Fruit fly (Drosophila melanogaster) whole organism, embryonic: ENCODE measurements around the gene aop.
A peak's percentile ranks its signal among the peaks of the same experiment; 100 is the strongest.

Source experiments
- Antp ChIP-seq: fragments of 200-800 bp; sonication (Bioruptor generic); optimal IDR thresholded peaks from 3 replicates; lab custom pipeline; 2016; ENCODE audit warnings: missing biosample characterization, missing genetic modification characterization
- Bteb2 ChIP-seq: fragments of 200-800 bp; sonication (Bioruptor generic); optimal IDR thresholded peaks from 2 replicates; lab custom pipeline; 2016; ENCODE audit warnings: missing biosample characterization, missing genetic modification characterization
- CG10979 ChIP-seq: fragments of 200-800 bp; sonication (Bioruptor generic); optimal IDR thresholded peaks from 2 replicates; lab custom pipeline; 2018; ENCODE audit warnings: missing biosample characterization, mild to moderate bottlenecking, missing genetic modification characterization, moderate library complexity
- CG12391 ChIP-seq: fragments of 200-800 bp; sonication (Bioruptor generic); optimal IDR thresholded peaks from 3 replicates; lab custom pipeline; 2018; ENCODE audit warnings: missing biosample characterization, mild to moderate bottlenecking, missing genetic modification characterization, moderate library complexity
- CG13624 ChIP-seq: fragments of 200-800 bp; sonication (Bioruptor generic); optimal IDR thresholded peaks from 2 replicates; lab custom pipeline; 2016; ENCODE audit warnings: missing biosample characterization, missing genetic modification characterization
- CG18476 ChIP-seq: fragments of 200-800 bp; sonication (Bioruptor generic); optimal IDR thresholded peaks from 2 replicates; lab custom pipeline; 2016; ENCODE audit warnings: missing biosample characterization, mild to moderate bottlenecking, missing genetic modification characterization
- CG18619 ChIP-seq: fragments of 200-800 bp; sonication (Bioruptor generic); optimal IDR thresholded peaks from 3 replicates; lab custom pipeline; 2017; ENCODE audit warnings: missing biosample characterization, mild to moderate bottlenecking, missing genetic modification characterization
- CG2120 ChIP-seq: fragments of 200-800 bp; sonication (Bioruptor generic); optimal IDR thresholded peaks from 3 replicates; lab custom pipeline; 2016; ENCODE audit warnings: missing biosample characterization, missing genetic modification characterization
- CG30020 ChIP-seq: fragments of 200-800 bp; optimal IDR thresholded peaks from 2 replicates; lab custom pipeline; 2019; ENCODE audit warnings: missing biosample characterization, mild to moderate bottlenecking, missing genetic modification characterization, moderate library complexity
- CG34224 ChIP-seq: fragments of 200-800 bp; sonication (Bioruptor generic); IDR thresholded peaks from 3 replicates; pipeline ENCODE4 v1.3.6; 2022; ENCODE audit warnings: missing biosample characterization, missing genetic modification characterization; ENCODE audit not compliant: partially characterized antibody
- CG43689 ChIP-seq: fragments of 200-800 bp; sonication (Bioruptor generic); IDR thresholded peaks from 2 replicates; pipeline ENCODE4 v1.3.6; 2022; ENCODE audit warnings: missing biosample characterization, missing genetic modification characterization
- CG5180 ChIP-seq: fragments of 200-800 bp; sonication (Bioruptor generic); optimal IDR thresholded peaks from 3 replicates; lab custom pipeline; 2017; ENCODE audit warnings: missing biosample characterization, missing genetic modification characterization, mild to moderate bottlenecking, moderate library complexity, missing genetic modification reagents
- CG6272 ChIP-seq: fragments of 200-800 bp; sonication (Bioruptor generic); IDR thresholded peaks from 2 replicates; pipeline ENCODE4 v1.3.6; 2022; ENCODE audit warnings: missing biosample characterization, missing genetic modification characterization
- CG6813 ChIP-seq: fragments of 200-800 bp; sonication (Bioruptor generic); optimal IDR thresholded peaks from 2 replicates; lab custom pipeline; 2017; ENCODE audit warnings: missing biosample characterization, missing genetic modification characterization, mild to moderate bottlenecking, moderate library complexity, missing genetic modification reagents
- CG7963 ChIP-seq: fragments of 200-800 bp; sonication (Bioruptor generic); IDR thresholded peaks from 3 replicates; pipeline ENCODE4 v1.3.6; 2022; ENCODE audit warnings: missing biosample characterization, missing genetic modification characterization; ENCODE audit not compliant: partially characterized antibody
- CG8359 ChIP-seq: fragments of 200-800 bp; sonication (Bioruptor generic); optimal IDR thresholded peaks from 2 replicates; lab custom pipeline; 2017; ENCODE audit warnings: missing biosample characterization, mild to moderate bottlenecking, missing genetic modification characterization, borderline replicate concordance
- CG8944 ChIP-seq: fragments of 200-800 bp; sonication (Bioruptor generic); optimal IDR thresholded peaks from 3 replicates; lab custom pipeline; 2016; ENCODE audit warnings: missing biosample characterization, missing genetic modification characterization
- H15 ChIP-seq: fragments of 200-800 bp; sonication (Bioruptor generic); IDR thresholded peaks from 3 replicates; pipeline ENCODE4 v1.3.6; 2022; ENCODE audit warnings: missing biosample characterization, missing genetic modification characterization
- H2.0 ChIP-seq: fragments of 200-800 bp; sonication (Bioruptor generic); IDR thresholded peaks from 2 replicates; pipeline ENCODE4 v1.3.6; 2022; ENCODE audit warnings: missing biosample characterization, missing genetic modification characterization
- HmgZ ChIP-seq: fragments of 200-800 bp; sonication (Bioruptor generic); optimal IDR thresholded peaks from 2 replicates; lab custom pipeline; 2018; ENCODE audit warnings: missing biosample characterization, mild to moderate bottlenecking, missing genetic modification characterization
- Hr3 ChIP-seq: fragments of 200-800 bp; sonication (Bioruptor generic); optimal IDR thresholded peaks from 3 replicates; lab custom pipeline; 2016; ENCODE audit warnings: missing biosample characterization, missing genetic modification characterization
- Mes4 ChIP-seq: fragments of 200-800 bp; sonication (Bioruptor generic); optimal IDR thresholded peaks from 2 replicates; lab custom pipeline; 2016; ENCODE audit warnings: missing biosample characterization, missing genetic modification characterization
- NC2α ChIP-seq: fragments of 200-800 bp; sonication (Bioruptor generic); optimal IDR thresholded peaks from 2 replicates; lab custom pipeline; 2016; ENCODE audit warnings: missing biosample characterization, missing genetic modification characterization
- Nf-YA ChIP-seq: fragments of 200-800 bp; sonication (Bioruptor generic); IDR thresholded peaks from 2 replicates; pipeline ENCODE4 v1.3.6; 2022; ENCODE audit warnings: missing biosample characterization, missing genetic modification characterization
- NfI ChIP-seq: fragments of 200-800 bp; sonication (Bioruptor generic); optimal IDR thresholded peaks from 3 replicates; lab custom pipeline; 2018; ENCODE audit warnings: missing biosample characterization, mild to moderate bottlenecking, missing genetic modification characterization, moderate library complexity
- Sry-δ ChIP-seq: fragments of 200-800 bp; sonication (Bioruptor generic); optimal IDR thresholded peaks from 2 replicates; lab custom pipeline; 2016; ENCODE audit warnings: missing biosample characterization, missing genetic modification characterization
- Tbp ChIP-seq: fragments of >200 bp; optimal IDR thresholded peaks from 2 replicates; lab custom pipeline; 2018; ENCODE audit warnings: missing biosample characterization, missing genetic modification characterization
- aop ChIP-seq: fragments of 200-800 bp; sonication (Bioruptor generic); IDR thresholded peaks from 2 replicates; pipeline ENCODE4 v1.3.6; 2022; ENCODE audit warnings: missing biosample characterization, missing genetic modification characterization
- bbx ChIP-seq: fragments of 200-800 bp; sonication (Bioruptor generic); IDR thresholded peaks from 2 replicates; pipeline ENCODE4 v1.3.6; 2022; ENCODE audit warnings: missing biosample characterization, missing genetic modification characterization; ENCODE audit not compliant: partially characterized antibody
- chm ChIP-seq: fragments of 200-800 bp; sonication (Bioruptor generic); IDR thresholded peaks from 2 replicates; pipeline ENCODE4 v1.3.6; 2022; ENCODE audit warnings: missing biosample characterization, missing genetic modification characterization
- croc ChIP-seq: fragments of 200-800 bp; sonication (Bioruptor generic); conservative IDR thresholded peaks from 3 replicates; pipeline ENCODE4 v1.3.6; 2022; ENCODE audit warnings: missing biosample characterization, missing genetic modification characterization
- danr ChIP-seq: fragments of 200-800 bp; sonication (Bioruptor generic); IDR thresholded peaks from 2 replicates; pipeline ENCODE4 v1.3.6; 2022; ENCODE audit warnings: missing biosample characterization, missing genetic modification characterization
- dimm ChIP-seq: fragments of 200-800 bp; sonication (Bioruptor generic); IDR thresholded peaks from 2 replicates; pipeline ENCODE4 v1.3.6; 2022; ENCODE audit warnings: missing biosample characterization, missing genetic modification characterization
- dmrt11E ChIP-seq: fragments of 200-800 bp; sonication (Bioruptor generic); optimal IDR thresholded peaks from 3 replicates; lab custom pipeline; 2018; ENCODE audit warnings: missing biosample characterization, mild to moderate bottlenecking, missing genetic modification characterization, moderate library complexity
- emc ChIP-seq: fragments of 200-800 bp; sonication (Bioruptor generic); optimal IDR thresholded peaks from 2 replicates; lab custom pipeline; 2016; ENCODE audit warnings: missing biosample characterization, missing genetic modification characterization
- ems ChIP-seq: fragments of 200-800 bp; sonication (Bioruptor generic); optimal IDR thresholded peaks from 3 replicates; lab custom pipeline; 2016; ENCODE audit warnings: missing biosample characterization, missing genetic modification characterization
- kah ChIP-seq: fragments of 200-800 bp; sonication (Bioruptor generic); optimal IDR thresholded peaks from 2 replicates; lab custom pipeline; 2018; ENCODE audit warnings: missing biosample characterization, mild to moderate bottlenecking, missing genetic modification characterization
- ken ChIP-seq: fragments of 200-800 bp; sonication (Bioruptor generic); IDR thresholded peaks from 3 replicates; pipeline ENCODE4 v1.3.6; 2022; ENCODE audit warnings: missing biosample characterization, missing genetic modification characterization
- lola ChIP-seq, 3 experiments: fragments of >200 bp in 2 of 3; fragments of 200-800 bp in 1 of 3; sonication (Bioruptor generic) in 1 of 3; optimal IDR thresholded peaks; 2 replicates each; lab custom pipeline; 2017 to 2019; ENCODE audit warnings: missing biosample characterization in 3 of 3, missing genetic modification characterization in 3 of 3, mild to moderate bottlenecking in 1 of 3, moderate library complexity in 1 of 3
- pho ChIP-seq: fragments of 200-800 bp; sonication (Bioruptor generic); optimal IDR thresholded peaks from 2 replicates; lab custom pipeline; 2016; ENCODE audit warnings: missing biosample characterization, missing genetic modification characterization
- pum ChIP-seq: fragments of 200-800 bp; sonication (Bioruptor generic); optimal IDR thresholded peaks from 2 replicates; lab custom pipeline; 2016; ENCODE audit warnings: missing biosample characterization, missing genetic modification characterization
- ranshi ChIP-seq: fragments of 200-800 bp; sonication (Bioruptor generic); IDR thresholded peaks from 2 replicates; pipeline ENCODE4 v1.3.6; 2022; ENCODE audit warnings: missing biosample characterization, missing genetic modification characterization
- sim ChIP-seq: fragments of 200-800 bp; sonication (Bioruptor generic); IDR thresholded peaks from 2 replicates; pipeline ENCODE4 v1.3.6; 2022; ENCODE audit warnings: missing biosample characterization, missing genetic modification characterization
- sima ChIP-seq: fragments of 200-800 bp; sonication (Bioruptor generic); optimal IDR thresholded peaks from 2 replicates; lab custom pipeline; 2016; ENCODE audit warnings: missing biosample characterization, missing genetic modification characterization
- sqz ChIP-seq: fragments of 200-800 bp; sonication (Bioruptor generic); optimal IDR thresholded peaks from 3 replicates; lab custom pipeline; 2018; ENCODE audit warnings: missing biosample characterization, mild to moderate bottlenecking, missing genetic modification characterization
- vvl ChIP-seq: fragments of 200-800 bp; sonication (Bioruptor generic); IDR thresholded peaks from 2 replicates; pipeline ENCODE4 v1.3.6; 2022; ENCODE audit warnings: missing biosample characterization, missing genetic modification characterization
- wek ChIP-seq: fragments of 200-800 bp; sonication (Bioruptor generic); optimal IDR thresholded peaks from 3 replicates; lab custom pipeline; 2018; ENCODE audit warnings: missing biosample characterization, mild to moderate bottlenecking, missing genetic modification characterization, moderate library complexity
- wor ChIP-seq: fragments of 200-800 bp; sonication (Bioruptor generic); IDR thresholded peaks from 2 replicates; pipeline ENCODE4 v1.3.6; 2022; ENCODE audit warnings: missing biosample characterization, missing genetic modification characterization
- z ChIP-seq: fragments of 200-800 bp; sonication (Bioruptor generic); IDR thresholded peaks from 3 replicates; pipeline ENCODE4 v1.3.6; 2022; ENCODE audit warnings: missing biosample characterization, missing genetic modification characterization

aop gene

dm6 chr2L:2182735-2183340, 4.3 kb upstream of the aop start (continued):
- TF ChIP-seq pho (GFP tag; lab: Kevin White, UChicago) (no peak), CG34224 (GFP tag; lab: Robert Waterston, UW) (no peak), aop (GFP tag; lab: Robert Waterston, UW) (peak; percentile 65), ems (GFP tag; lab: Kevin White, UChicago) (no peak), sim (peak; percentile 83), wek (GFP tag; lab: Kevin White, UChicago) (no peak), CG18619 (GFP tag; lab: Kevin White, UChicago) (peak; percentile 25), CG43689 (no peak), HmgZ (tag; lab: Kevin White, UChicago) (no peak), sima (GFP tag; lab: Kevin White, UChicago) (no peak), CG6272 (0 out of 2 replicates have a peak, but pooled peaks have one; percentile 34), CG12391 (tag; lab: Kevin White, UChicago) (peak; percentile 77), CG8944 (GFP tag; lab: Kevin White, UChicago) (peak; percentile 64), CG10979 (tag; lab: Kevin White, UChicago) (peak; percentile 88), Antp (GFP tag; lab: Kevin White, UChicago) (peak; percentile 66), CG8359 (GFP tag; lab: Kevin White, UChicago) (peak; percentile 74), wor (GFP tag; lab: Robert Waterston, UW) (no peak), CG13624 (peak; percentile 11), sqz (GFP tag; lab: Kevin White, UChicago) (peak; percentile 36), NC2α (GFP tag; lab: Kevin White, UChicago) (peak; percentile 62), danr (GFP tag; lab: Robert Waterston, UW) (no peak), pum (peak; percentile 63), CG2120 (GFP tag; lab: Kevin White, UChicago) (no peak), chm (GFP tag; lab: Robert Waterston, UW) (peak; percentile 81; the same call in 1 of the 2 replicates), Mes4 (GFP tag; lab: Kevin White, UChicago) (peak; percentile 58), dimm (GFP tag; lab: Robert Waterston, UW) (no peak), dmrt11E (tag; lab: Kevin White, UChicago) (peak; percentile 97), lola (GFP tag; optimal IDR thresholded peaks at IDR 0.05; lab: Kevin White, UChicago) (peak in 1 of 3 experiments; percentile 92), Bteb2 (GFP tag; lab: Kevin White, UChicago) (no peak), Nf-YA (0 out of 2 replicates have a peak, but pooled peaks have one; percentile 26), vvl (GFP tag; lab: Robert Waterston, UW) (peak; percentile 75), z (GFP tag; lab: Robert Waterston, UW) (no peak), CG7963 (GFP tag; lab: Robert Waterston, UW) (no peak), ken (0 out of 3 replicates have a peak, but pooled peaks have one; percentile 36), NfI (no peak), CG30020 (tag; lab: Kevin White, UChicago) (no peak), CG5180 (GFP tag; lab: Kevin White, UChicago) (no peak), Tbp (GFP tag; lab: Kevin White, UChicago) (no peak), croc (GFP tag; lab: Robert Waterston, UW) (peak; percentile 71), ranshi (GFP tag; lab: Robert Waterston, UW) (peak; percentile 71; the same call in 1 of the 2 replicates), CG18476 (peak; percentile 12), H15 (0 out of 3 replicates have a peak, but pooled peaks have one; percentile 26), bbx (GFP tag; lab: Robert Waterston, UW) (no peak), H2.0 (GFP tag; lab: Robert Waterston, UW) (peak; percentile 58; the same call in 1 of the 2 replicates), CG6813 (GFP tag; lab: Kevin White, UChicago) (peak; percentile 58), emc (no peak), kah (GFP tag; lab: Kevin White, UChicago) (no peak), Sry-δ (GFP tag; lab: Kevin White, UChicago) (peak; percentile 7), Hr3 (peak; percentile 50)
